Worm (Caenorhabditis elegans): ENCODE data around the gene mrps-18.C.

Gene mrps-18.C

ce11 chrII:6749422-6749821 lies 13.4 kb downstream of the mrps-18.C start, which contains the start of gene F41G3.10:
TSS of gene F41G3.10 (minus strand) at chrII:6749522.
- TF ChIP-seq nhr-237 (tag; optimal IDR thresholded peaks at IDR 0.05) (no peak), daf-12 (tag; optimal IDR thresholded peaks at IDR 0.05) (no peak), eor-1 (tag; optimal IDR thresholded peaks at IDR 0.05) (no peak), fos-1 (tag; optimal IDR thresholded peaks at IDR 0.05) (no peak), nfya-1 (tag; optimal IDR thresholded peaks at IDR 0.05; ENCODE audit: insufficient read depth) (no peak), ceh-16 (tag; optimal IDR thresholded peaks at IDR 0.05) (no peak), lin-39 (tag; optimal IDR thresholded peaks at IDR 0.05) (no peak), elt-3 (tag; optimal IDR thresholded peaks at IDR 0.05) (no peak), skn-1 (tag; optimal IDR thresholded peaks at IDR 0.05) (no peak), nhr-43 (tag; optimal IDR thresholded peaks at IDR 0.05; ENCODE audit: poor library complexity, severe bottlenecking) (no peak), lin-15B (tag; optimal IDR thresholded peaks at IDR 0.05) (no peak), hmg-11 (tag; optimal IDR thresholded peaks at IDR 0.05) (no peak), ceh-82 (tag; optimal IDR thresholded peaks at IDR 0.05) (no peak), snpc-4 (tag; optimal IDR thresholded peaks at IDR 0.05) (no peak), nhr-28 (tag; optimal IDR thresholded peaks at IDR 0.05) (no peak), nhr-11 (tag; optimal IDR thresholded peaks at IDR 0.05) (no peak), aly-2 (tag; optimal IDR thresholded peaks at IDR 0.05) (no peak)

- TF ChIP-seq nhr-25 (tag; optimal IDR thresholded peaks at IDR 0.05): no peak
- TF ChIP-seq lsy-12 (tag; optimal IDR thresholded peaks at IDR 0.05): no peak
- no peak for TF ChIP-seq snpc-4 (tag; optimal IDR thresholded peaks at IDR 0.05)
- TF ChIP-seq nhr-11 (tag; optimal IDR thresholded peaks at IDR 0.05): no peak
- TF ChIP-seq hmg-11 (tag; optimal IDR thresholded peaks at IDR 0.05): no peak
- TF ChIP-seq unc-39 (tag; optimal IDR thresholded peaks at IDR 0.05): no peak
- TF ChIP-seq fkh-10 (GFP tag; optimal IDR thresholded peaks at IDR 0.05): no peak
- TF ChIP-seq unc-62 (GFP tag; optimal IDR thresholded peaks at IDR 0.05): no peak
- TF ChIP-seq nhr-12 (tag; optimal IDR thresholded peaks at IDR 0.05): no peak
- TF ChIP-seq nhr-23 (tag; optimal IDR thresholded peaks at IDR 0.05): no peak
- no peak for TF ChIP-seq jun-1 (tag; optimal IDR thresholded peaks at IDR 0.05)
- TF ChIP-seq lin-39 (tag; optimal IDR thresholded peaks at IDR 0.05): no peak
- TF ChIP-seq ceh-16 (tag; optimal IDR thresholded peaks at IDR 0.05): no peak
- TF ChIP-seq nhr-28 (tag; optimal IDR thresholded peaks at IDR 0.05): no peak
- no peak for TF ChIP-seq egl-27 (tag; optimal IDR thresholded peaks at IDR 0.05)
- no peak for TF ChIP-seq R02D3.7 (tag; optimal IDR thresholded peaks at IDR 0.05)
- no peak for TF ChIP-seq nhr-76 (tag; optimal IDR thresholded peaks at IDR 0.05)
Observed at ce11 chrII:6750929-6751328, 14.9 kb downstream of the mrps-18.C start, which contains the start of gene F41G3.20. TSS of gene F41G3.20 (minus strand) at chrII:6751029.

ce11 chrII:6752027-6752426 lies 16.0 kb downstream of the mrps-18.C start, which contains the start of gene F41G3.19:
TSS of gene F41G3.19 (minus strand) at chrII:6752127.
- no peak for TF ChIP-seq mdl-1 (tag; optimal IDR thresholded peaks at IDR 0.05)
- no peak for TF ChIP-seq ceh-82 (tag; optimal IDR thresholded peaks at IDR 0.05)
- no peak for TF ChIP-seq nhr-67 (tag; optimal IDR thresholded peaks at IDR 0.05)
- no peak for TF ChIP-seq ama-1 (optimal IDR thresholded peaks at IDR 0.05)
- TF ChIP-seq zag-1 (tag; optimal IDR thresholded peaks at IDR 0.05): no peak
- no peak for TF ChIP-seq elt-2 (tag; optimal IDR thresholded peaks at IDR 0.05)
- TF ChIP-seq sea-2 (GFP tag; optimal IDR thresholded peaks at IDR 0.05): no peak
- no peak for TF ChIP-seq snpc-4 (tag; optimal IDR thresholded peaks at IDR 0.05)
- TF ChIP-seq tbx-2 (tag; optimal IDR thresholded peaks at IDR 0.05): no peak
- no peak for TF ChIP-seq elt-3 (tag; optimal IDR thresholded peaks at IDR 0.05)
- no peak for TF ChIP-seq daf-12 (tag; optimal IDR thresholded peaks at IDR 0.05)
- no peak for TF ChIP-seq egl-27 (tag; optimal IDR thresholded peaks at IDR 0.05)
- no peak for TF ChIP-seq lsy-12 (tag; optimal IDR thresholded peaks at IDR 0.05)
- TF ChIP-seq nhr-28 (tag; optimal IDR thresholded peaks at IDR 0.05): no peak
- no peak for TF ChIP-seq nhr-23 (tag; optimal IDR thresholded peaks at IDR 0.05)
- TF ChIP-seq nhr-12 (tag; optimal IDR thresholded peaks at IDR 0.05): no peak
- no peak for TF ChIP-seq unc-62 (GFP tag; optimal IDR thresholded peaks at IDR 0.05)

ce11 chrII:6752850-6753249 lies 16.8 kb downstream of the mrps-18.C start, which contains the start of gene F41G3.21:
TSS of gene F41G3.21 (minus strand) at chrII:6752950.
- no peak for TF ChIP-seq nhr-28 (tag; optimal IDR thresholded peaks at IDR 0.05)
- no peak for TF ChIP-seq snpc-4 (tag; optimal IDR thresholded peaks at IDR 0.05)
- TF ChIP-seq nhr-25 (tag; optimal IDR thresholded peaks at IDR 0.05): no peak
- no peak for TF ChIP-seq ama-1 (optimal IDR thresholded peaks at IDR 0.05)
- no peak for TF ChIP-seq aly-2 (tag; optimal IDR thresholded peaks at IDR 0.05)
- TF ChIP-seq nhr-11 (tag; optimal IDR thresholded peaks at IDR 0.05): no peak
- TF ChIP-seq lin-39 (tag; optimal IDR thresholded peaks at IDR 0.05): no peak
- TF ChIP-seq elt-3 (tag; optimal IDR thresholded peaks at IDR 0.05): no peak
- TF ChIP-seq mdl-1 (tag; optimal IDR thresholded peaks at IDR 0.05): no peak
- no peak for TF ChIP-seq nhr-237 (tag; optimal IDR thresholded peaks at IDR 0.05)
- no peak for TF ChIP-seq pha-4 (tag; optimal IDR thresholded peaks at IDR 0.05)
- TF ChIP-seq skn-1 (tag; optimal IDR thresholded peaks at IDR 0.05): no peak

Measured in whole organism, L3 larva.